Fruit fly (Drosophila melanogaster): ENCODE measurements around the gene CG15296.

- TF ChIP-seq psq (optimal IDR thresholded peaks at IDR 0.05) = no peak
- TF ChIP-seq Myc (optimal IDR thresholded peaks at IDR 0.05) = no peak
- no peak for TF ChIP-seq h (optimal IDR thresholded peaks at IDR 0.05)
- TF ChIP-seq insv (optimal IDR thresholded peaks at IDR 0.05) = no peak
These were observed 23.1 kb downstream of the CG15296 start for dm6 chrX:10543303-10543702.
